Fruit fly (Drosophila melanogaster) whole organism, wandering third instar larva: ENCODE measurements around the gene CG17272.

Experiments
- CrebA ChIP-seq: fragments of 200-800 bp; sonication (Bioruptor generic); optimal IDR thresholded peaks from 2 replicates; lab custom pipeline; 2016; ENCODE audit warnings: missing biosample characterization, mild to moderate bottlenecking, missing genetic modification characterization, borderline replicate concordance
- Myc ChIP-seq: fragments of >200 bp; optimal IDR thresholded peaks from 2 replicates; lab custom pipeline; 2017
- OdsH ChIP-seq: fragments of 200-800 bp; sonication (Bioruptor generic); optimal IDR thresholded peaks from 2 replicates; lab custom pipeline; 2016; ENCODE audit warnings: missing biosample characterization, mild to moderate bottlenecking, missing genetic modification characterization
- br ChIP-seq: fragments of 200-800 bp; sonication (Bioruptor generic); optimal IDR thresholded peaks from 2 replicates; lab custom pipeline; 2016; ENCODE audit warnings: missing biosample characterization, missing genetic modification characterization
- sage ChIP-seq: fragments of 200-800 bp; sonication (Bioruptor generic); optimal IDR thresholded peaks from 2 replicates; lab custom pipeline; 2016; ENCODE audit warnings: missing biosample characterization, mild to moderate bottlenecking, missing genetic modification characterization
- woc ChIP-seq: sonication (Bioruptor generic); optimal IDR thresholded peaks from 2 replicates; lab custom pipeline; 2016; ENCODE audit warnings: missing biosample characterization, mild to moderate bottlenecking, missing genetic modification characterization

DNA sequence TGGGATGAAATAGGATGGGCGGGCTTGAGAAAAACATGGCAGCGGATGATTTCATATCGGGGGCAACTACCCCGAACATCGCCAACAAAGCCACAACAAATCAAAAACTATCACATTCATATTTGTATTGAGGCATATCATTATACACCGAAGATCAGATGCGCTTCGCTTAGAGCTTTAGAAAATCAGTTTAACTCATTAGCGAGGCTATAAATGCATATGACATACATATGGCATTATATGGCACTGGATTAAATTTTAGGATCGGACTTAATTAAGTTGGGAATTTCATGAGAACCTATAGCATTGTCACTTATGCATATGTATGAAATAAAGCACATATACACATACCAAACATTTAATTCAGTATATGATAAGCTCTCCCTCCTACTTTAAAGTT is 22.3 kb upstream of the CG17272 start:
- TF ChIP-seq sage (GFP tag; lab: Kevin White, UChicago), result no peak
- TF ChIP-seq Myc, result no peak
- TF ChIP-seq woc, result no peak
- no peak for TF ChIP-seq br
- no peak for TF ChIP-seq CrebA
- no peak for TF ChIP-seq OdsH (GFP tag; lab: Kevin White, UChicago)
